Worm (Caenorhabditis elegans): ENCODE results near the gene mrpl-30.

ce11 chrIII:2423638-2424037, 12.9 kb upstream of the mrpl-30 start:
- TF ChIP-seq gei-8 (GFP tag; optimal IDR thresholded peaks at IDR 0.05) (no peak), aly-2 (tag; optimal IDR thresholded peaks at IDR 0.05) (no peak), R02D3.7 (tag; optimal IDR thresholded peaks at IDR 0.05) (no peak), ceh-82 (tag; optimal IDR thresholded peaks at IDR 0.05) (no peak), spr-1 (tag; optimal IDR thresholded peaks at IDR 0.05) (no peak), madf-9 (GFP tag; conservative IDR thresholded peaks at IDR 0.05) (no peak), nhr-11 (tag; optimal IDR thresholded peaks at IDR 0.05) (no peak), ztf-11 (tag; optimal IDR thresholded peaks at IDR 0.05) (no peak), aha-1 (tag) (no peak), unc-62 (GFP tag; optimal IDR thresholded peaks at IDR 0.05 in 1 of 2) (no peak), unc-62 (tag; optimal IDR thresholded peaks at IDR 0.05) (no peak), lin-39 (tag; optimal IDR thresholded peaks at IDR 0.05) (no peak), fos-1 (tag; optimal IDR thresholded peaks at IDR 0.05) (no peak)
